Worm (Caenorhabditis elegans): ENCODE measurements around the gene srx-1.

DNA sequence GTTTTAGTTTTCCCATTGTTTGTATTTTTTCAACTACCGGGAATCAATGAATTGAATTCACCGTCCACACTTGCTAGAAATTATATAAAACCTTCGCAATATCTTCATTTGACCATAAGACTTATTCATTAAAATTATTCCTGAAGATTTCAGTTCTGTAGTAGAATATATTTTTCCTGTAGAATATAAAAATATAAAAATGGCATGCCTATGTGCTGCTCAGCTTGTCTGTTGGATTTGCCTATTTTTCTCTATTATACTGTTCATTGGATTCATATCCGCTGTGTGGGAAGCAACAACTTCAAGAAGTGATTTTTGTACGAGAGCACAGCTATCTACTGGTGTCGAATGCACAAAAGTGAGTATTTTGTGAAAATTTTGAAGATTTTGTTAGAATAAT is 11.8 kb upstream of the srx-1 start, which contains the start of gene F59E11.6:
- no peak for TF ChIP-seq F37D6.2 (tag; optimal IDR thresholded peaks at IDR 0.05)
- TF ChIP-seq fkh-10 (GFP tag; optimal IDR thresholded peaks at IDR 0.05) = no peak
- no peak for TF ChIP-seq ceh-44 (GFP tag; IDR thresholded peaks at IDR 0.05)
- TF ChIP-seq cey-2 (tag; optimal IDR thresholded peaks at IDR 0.05; ENCODE audit: borderline replicate concordance, insufficient read depth) = no peak
- TF ChIP-seq mdl-1 (tag; optimal IDR thresholded peaks at IDR 0.05) = no peak
- no peak for TF ChIP-seq ceh-28 (tag; optimal IDR thresholded peaks at IDR 0.05)
